ENCODE assay signal across 1 fruit fly cellular context in the genomic region with DNA sequence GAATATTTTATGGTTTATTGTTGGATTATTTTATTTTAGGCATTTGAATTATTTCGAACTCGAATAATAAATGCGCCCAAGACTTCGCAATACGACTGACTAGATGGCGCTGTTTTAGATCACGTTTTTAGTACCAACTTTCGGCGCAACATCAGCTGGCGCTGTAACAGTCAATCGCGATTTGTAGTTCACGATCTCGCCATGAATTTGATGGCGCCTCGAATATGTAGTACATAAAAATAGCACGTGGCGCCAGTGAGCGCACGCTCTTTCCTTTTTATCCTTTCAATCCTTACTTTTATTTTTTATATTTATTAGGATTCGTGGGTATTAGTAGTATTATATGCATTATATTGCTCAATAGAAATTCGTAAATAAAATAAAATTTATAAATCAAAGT.
TF ChIP-seq lines count a peak whose summit lies in the region.

No protein-coding gene starts in this region.

TF ChIP-seq in whole organism, embryonic, 481 proteins besides CTCF, POLR2A, EP300 and RAD21 (continued from another document and continues in another):
- TF ChIP-seq CG8388 (GFP tag; optimal IDR thresholded peaks at IDR 0.05; lab: Kevin White, UChicago) (no peak), Doc3 (GFP tag; IDR thresholded peaks at IDR 0.05; lab: Robert Waterston, UW; ENCODE audit: partially characterized antibody) (no peak), C15 (GFP tag; IDR thresholded peaks at IDR 0.05; lab: Robert Waterston, UW) (0 out of 3 replicates have a peak, but pooled peaks have one; percentile 19), HLHmδ (GFP tag; optimal IDR thresholded peaks at IDR 0.05; lab: Kevin White, UChicago) (peak; percentile 74), CG3838 (GFP tag; optimal IDR thresholded peaks at IDR 0.05; lab: Kevin White, UChicago) (no peak), Nf-YB (GFP tag; optimal IDR thresholded peaks at IDR 0.05; lab: Kevin White, UChicago) (no peak), Sry-δ (GFP tag; optimal IDR thresholded peaks at IDR 0.05; lab: Kevin White, UChicago) (peak; percentile 28), CG10462 (GFP tag; optimal IDR thresholded peaks at IDR 0.05; lab: Kevin White, UChicago) (peak; percentile 56), NC2α (GFP tag; optimal IDR thresholded peaks at IDR 0.05; lab: Kevin White, UChicago) (no peak), fd102C (GFP tag; optimal IDR thresholded peaks at IDR 0.05; lab: Kevin White, UChicago) (peak; percentile 13), Sin3A (optimal IDR thresholded peaks at IDR 0.05; lab: Kevin White, UChicago) (no peak), CG4282 (GFP tag; optimal IDR thresholded peaks at IDR 0.05; lab: Kevin White, UChicago) (no peak), pfk (GFP tag; optimal IDR thresholded peaks at IDR 0.05; lab: Kevin White, UChicago) (no peak), Dbx (GFP tag; IDR thresholded peaks at IDR 0.05; lab: Robert Waterston, UW) (peak; percentile 87), tup (GFP tag; optimal IDR thresholded peaks at IDR 0.05; lab: Kevin White, UChicago) (no peak), emc (GFP tag; optimal IDR thresholded peaks at IDR 0.05; lab: Kevin White, UChicago) (peak; percentile 16), mam (GFP tag; optimal IDR thresholded peaks at IDR 0.05; lab: Kevin White, UChicago) (peak; percentile 59), CG12104 (GFP tag; optimal IDR thresholded peaks at IDR 0.05; lab: Kevin White, UChicago) (peak; percentile 15), Med (GFP tag; lab: Kevin White, UChicago) (peak; percentile 96), Dip2 (GFP tag; IDR thresholded peaks at IDR 0.05; lab: Robert Waterston, UW) (no peak), shn (GFP tag; optimal IDR thresholded peaks at IDR 0.05; lab: Kevin White, UChicago) (peak; percentile 73), ATbp (GFP tag; optimal IDR thresholded peaks at IDR 0.05; lab: Kevin White, UChicago) (peak; percentile 65), ase (GFP tag; IDR thresholded peaks at IDR 0.05; lab: Robert Waterston, UW) (peak; percentile 85), CG34376 (GFP tag; optimal IDR thresholded peaks at IDR 0.05; lab: Kevin White, UChicago) (no peak), HmgZ (tag; optimal IDR thresholded peaks at IDR 0.05; lab: Kevin White, UChicago) (peak; percentile 24), fd64A (GFP tag; optimal IDR thresholded peaks at IDR 0.05; lab: Kevin White, UChicago) (no peak), CG2120 (GFP tag; optimal IDR thresholded peaks at IDR 0.05; lab: Kevin White, UChicago) (peak; percentile 70), CG11695 (GFP tag; IDR thresholded peaks at IDR 0.05; lab: Robert Waterston, UW) (peak; percentile 30; the same call in 1 of the 3 replicates), Hr78 (GFP tag; optimal IDR thresholded peaks at IDR 0.05; lab: Kevin White, UChicago) (no peak), gsb (GFP tag; IDR thresholded peaks at IDR 0.05; lab: Robert Waterston, UW) (0 out of 2 replicates have a peak, but pooled peaks have one; percentile 48), Xrp1 (GFP tag; IDR thresholded peaks at IDR 0.05; lab: Robert Waterston, UW) (peak; percentile 58), Myb (GFP tag; optimal IDR thresholded peaks at IDR 0.05; lab: Kevin White, UChicago) (peak; percentile 57), croc (GFP tag; conservative IDR thresholded peaks at IDR 0.05; lab: Robert Waterston, UW) (peak; percentile 66; the same call in 2 of the 3 replicates), ato (GFP tag; IDR thresholded peaks at IDR 0.05; lab: Robert Waterston, UW; ENCODE audit: partially characterized antibody) (no peak), Deaf1 (tag; optimal IDR thresholded peaks at IDR 0.05; lab: Kevin White, UChicago) (no peak), pum (GFP tag; optimal IDR thresholded peaks at IDR 0.05; lab: Kevin White, UChicago) (peak; percentile 62), CG3281 (GFP tag; optimal IDR thresholded peaks at IDR 0.05; lab: Kevin White, UChicago) (no peak), CG18619 (GFP tag; optimal IDR thresholded peaks at IDR 0.05; lab: Kevin White, UChicago) (peak; percentile 71), her (GFP tag; optimal IDR thresholded peaks at IDR 0.05; lab: Kevin White, UChicago) (peak; percentile 59), Atf3 (GFP tag; optimal IDR thresholded peaks at IDR 0.05; lab: Kevin White, UChicago) (peak; percentile 84), CG9876 (GFP tag; optimal IDR thresholded peaks at IDR 0.05; lab: Kevin White, UChicago) (peak; percentile 79), CG6765 (GFP tag; optimal IDR thresholded peaks at IDR 0.05; lab: Kevin White, UChicago) (no peak), CG11723 (GFP tag; optimal IDR thresholded peaks at IDR 0.05; lab: Kevin White, UChicago) (peak; percentile 27), CG12659 (GFP tag; optimal IDR thresholded peaks at IDR 0.05; lab: Kevin White, UChicago) (peak; percentile 58), tap (tag; optimal IDR thresholded peaks at IDR 0.05; lab: Kevin White, UChicago) (no peak), Hmx (GFP tag; optimal IDR thresholded peaks at IDR 0.05; lab: Kevin White, UChicago) (no peak), CG3163 (GFP tag; optimal IDR thresholded peaks at IDR 0.05; lab: Kevin White, UChicago) (peak; percentile 44), CG32772 (GFP tag; IDR thresholded peaks at IDR 0.05; lab: Robert Waterston, UW) (peak; percentile 82), CG11247 (GFP tag; IDR thresholded peaks at IDR 0.05; lab: Robert Waterston, UW) (peak; percentile 94), Mad (GFP tag; optimal IDR thresholded peaks at IDR 0.05; lab: Kevin White, UChicago) (peak; percentile 82), nerfin-2 (GFP tag; IDR thresholded peaks at IDR 0.05; lab: Robert Waterston, UW; ENCODE audit: partially characterized antibody) (no peak), luna (GFP tag; optimal IDR thresholded peaks at IDR 0.05; lab: Kevin White, UChicago) (no peak), klu (GFP tag; IDR thresholded peaks at IDR 0.05; lab: Robert Waterston, UW) (peak; percentile 30; the same call in 1 of the 2 replicates), hbn (GFP tag; IDR thresholded peaks at IDR 0.05; lab: Robert Waterston, UW; ENCODE audit: partially characterized antibody) (no peak), CG34422 (GFP tag; IDR thresholded peaks at IDR 0.05; lab: Robert Waterston, UW) (peak; percentile 83), CG11560 (tag; IDR thresholded peaks at IDR 0.05; lab: Robert Waterston, UW) (peak; percentile 49; the same call in 2 of the 3 replicates), CG7987 (GFP tag; optimal IDR thresholded peaks at IDR 0.05; lab: Kevin White, UChicago) (peak; percentile 36), CG12155 (GFP tag; optimal IDR thresholded peaks at IDR 0.05; lab: Kevin White, UChicago) (peak; percentile 43), CG7928 (GFP tag; optimal IDR thresholded peaks at IDR 0.05; lab: Kevin White, UChicago) (no peak), trem (tag; optimal IDR thresholded peaks at IDR 0.05; lab: Kevin White, UChicago) (peak; percentile 31), CG16779 (GFP tag; IDR thresholded peaks at IDR 0.05; lab: Robert Waterston, UW) (peak; percentile 81), CG17912 (GFP tag; optimal IDR thresholded peaks at IDR 0.05; lab: Kevin White, UChicago) (peak; percentile 89), trh (GFP tag; optimal IDR thresholded peaks at IDR 0.05; lab: Kevin White, UChicago) (peak; percentile 62), CG11398 (GFP tag; optimal IDR thresholded peaks at IDR 0.05; lab: Kevin White, UChicago) (no peak), ranshi (GFP tag; IDR thresholded peaks at IDR 0.05; lab: Robert Waterston, UW) (peak; percentile 68), onecut (GFP tag; IDR thresholded peaks at IDR 0.05; lab: Robert Waterston, UW) (peak; percentile 85), Rfx (GFP tag; IDR thresholded peaks at IDR 0.05; lab: Robert Waterston, UW) (peak; percentile 94), CG1792 (GFP tag; optimal IDR thresholded peaks at IDR 0.05; lab: Kevin White, UChicago) (peak; percentile 34), CG2678 (tag; optimal IDR thresholded peaks at IDR 0.05; lab: Kevin White, UChicago) (peak; percentile 39), jing (GFP tag; optimal IDR thresholded peaks at IDR 0.05; lab: Kevin White, UChicago) (peak; percentile 49), CG16813 (GFP tag; IDR thresholded peaks at IDR 0.05; lab: Robert Waterston, UW; ENCODE audit: partially characterized antibody) (no peak), sima (GFP tag; optimal IDR thresholded peaks at IDR 0.05; lab: Kevin White, UChicago) (no peak), CG15479 (GFP tag; optimal IDR thresholded peaks at IDR 0.05; lab: Kevin White, UChicago) (no peak), CG3847 (GFP tag; IDR thresholded peaks at IDR 0.05; lab: Robert Waterston, UW) (peak; percentile 74), Chrac-16 (GFP tag; optimal IDR thresholded peaks at IDR 0.05; lab: Kevin White, UChicago) (peak; percentile 92), CG7357 (GFP tag; IDR thresholded peaks at IDR 0.05; lab: Robert Waterston, UW) (peak; percentile 19; the same call in 1 of the 3 replicates), Side (GFP tag; optimal IDR thresholded peaks at IDR 0.05; lab: Kevin White, UChicago) (peak; percentile 32), danr (GFP tag; IDR thresholded peaks at IDR 0.05; lab: Robert Waterston, UW) (peak; percentile 54), sc (optimal IDR thresholded peaks at IDR 0.05; lab: Kevin White, UChicago) (no peak), sc (GFP tag; optimal IDR thresholded peaks at IDR 0.05; lab: Kevin White, UChicago) (peak; percentile 68), CG2129 (GFP tag; IDR thresholded peaks at IDR 0.05; lab: Robert Waterston, UW; ENCODE audit: partially characterized antibody) (no peak), CG17359 (tag; optimal IDR thresholded peaks at IDR 0.05; lab: Kevin White, UChicago) (peak; percentile 71), zf30C (GFP tag; optimal IDR thresholded peaks at IDR 0.05; lab: Kevin White, UChicago) (no peak), Abd-B (GFP tag; optimal IDR thresholded peaks at IDR 0.05; lab: Kevin White, UChicago) (peak; percentile 31), Aef1 (GFP tag; IDR thresholded peaks at IDR 0.05; lab: Robert Waterston, UW) (peak; percentile 76), CG10431 (GFP tag; optimal IDR thresholded peaks at IDR 0.05; lab: Kevin White, UChicago) (no peak), kni (GFP tag; optimal IDR thresholded peaks at IDR 0.05; lab: Kevin White, UChicago) (no peak), Ravus (GFP tag; IDR thresholded peaks at IDR 0.05; lab: Robert Waterston, UW) (no peak), bab2 (GFP tag; optimal IDR thresholded peaks at IDR 0.05; lab: Kevin White, UChicago) (peak; percentile 66), dmrt11E (tag; optimal IDR thresholded peaks at IDR 0.05; lab: Kevin White, UChicago) (peak; percentile 67), Rx (GFP tag; IDR thresholded peaks at IDR 0.05; lab: Robert Waterston, UW) (peak; percentile 85), Gsc (GFP tag; IDR thresholded peaks at IDR 0.05; lab: Robert Waterston, UW) (no peak), gce (GFP tag; IDR thresholded peaks at IDR 0.05; lab: Robert Waterston, UW) (peak; percentile 77), CG10267 (tag; optimal IDR thresholded peaks at IDR 0.05; lab: Kevin White, UChicago) (peak; percentile 34), chif (GFP tag; optimal IDR thresholded peaks at IDR 0.05; lab: Kevin White, UChicago) (peak; percentile 74 to 84), nerfin-1 (tag; optimal IDR thresholded peaks at IDR 0.05; lab: Kevin White, UChicago) (no peak), CG13287 (GFP tag; IDR thresholded peaks at IDR 0.05; lab: Robert Waterston, UW; ENCODE audit: partially characterized antibody) (no peak), CG10147 (GFP tag; optimal IDR thresholded peaks at IDR 0.05; lab: Kevin White, UChicago) (no peak), Hr3 (GFP tag; optimal IDR thresholded peaks at IDR 0.05; lab: Kevin White, UChicago) (peak; percentile 80), Dad (GFP tag; optimal IDR thresholded peaks at IDR 0.05; lab: Kevin White, UChicago) (peak; percentile 18), Bteb2 (GFP tag; optimal IDR thresholded peaks at IDR 0.05; lab: Kevin White, UChicago) (no peak), CG4328 (GFP tag; optimal IDR thresholded peaks at IDR 0.05; lab: Kevin White, UChicago) (peak; percentile 23), sd (tag; optimal IDR thresholded peaks at IDR 0.05; lab: Kevin White, UChicago) (peak; percentile 65), NC2β (GFP tag; optimal IDR thresholded peaks at IDR 0.05; lab: Kevin White, UChicago) (peak; percentile 79), ro (GFP tag; IDR thresholded peaks at IDR 0.05; lab: Robert Waterston, UW) (peak; percentile 73), wek (GFP tag; optimal IDR thresholded peaks at IDR 0.05; lab: Kevin White, UChicago) (peak; percentile 8), stc (GFP tag; IDR thresholded peaks at IDR 0.05; lab: Robert Waterston, UW) (peak; percentile 41), lola (GFP tag; optimal IDR thresholded peaks at IDR 0.05; lab: Kevin White, UChicago) (peak in 1 of 3 experiments; percentile 33), Mrtf (GFP tag; IDR thresholded peaks at IDR 0.05; lab: Robert Waterston, UW) (peak; percentile 89), CG8089 (GFP tag; optimal IDR thresholded peaks at IDR 0.05; lab: Kevin White, UChicago) (peak; percentile 80), D19A (tag; optimal IDR thresholded peaks at IDR 0.05; lab: Kevin White, UChicago) (peak; percentile 39), CG17829 (tag; optimal IDR thresholded peaks at IDR 0.05; lab: Kevin White, UChicago) (peak; percentile 76), grau (tag; optimal IDR thresholded peaks at IDR 0.05; lab: Kevin White, UChicago) (peak; percentile 67), sens-2 (GFP tag; IDR thresholded peaks at IDR 0.05; lab: Robert Waterston, UW) (peak; percentile 71), Bgb (GFP tag; IDR thresholded peaks at IDR 0.05; lab: Robert Waterston, UW; ENCODE audit: partially characterized antibody) (no peak; the same call in 1 of the 2 replicates), Poxn (GFP tag; IDR thresholded peaks at IDR 0.05; lab: Robert Waterston, UW) (no peak), p53 (GFP tag; optimal IDR thresholded peaks at IDR 0.05; lab: Kevin White, UChicago) (peak; percentile 22), CG8281 (tag; optimal IDR thresholded peaks at IDR 0.05; lab: Kevin White, UChicago) (no peak), E2f1 (GFP tag; IDR thresholded peaks at IDR 0.05; lab: Robert Waterston, UW) (peak; percentile 79), CG32767 (GFP tag; IDR thresholded peaks at IDR 0.05; lab: Robert Waterston, UW) (no peak), pho (GFP tag; optimal IDR thresholded peaks at IDR 0.05; lab: Kevin White, UChicago) (peak; percentile 52), CG17568 (GFP tag; optimal IDR thresholded peaks at IDR 0.05; lab: Kevin White, UChicago) (no peak), CG3726 (GFP tag; IDR thresholded peaks at IDR 0.05; lab: Robert Waterston, UW) (peak; percentile 77; the same call in 1 of the 3 replicates), Dp (GFP tag; optimal IDR thresholded peaks at IDR 0.05; lab: Kevin White, UChicago) (peak; percentile 83), Hr39 (optimal IDR thresholded peaks at IDR 0.05; lab: Kevin White, UChicago) (no peak), CG9215 (GFP tag; IDR thresholded peaks at IDR 0.05; lab: Robert Waterston, UW) (peak; percentile 33; the same call in 1 of the 2 replicates), Ada2b (GFP tag; IDR thresholded peaks at IDR 0.05; lab: Robert Waterston, UW) (peak; percentile 68)
